Worm (Caenorhabditis elegans): ENCODE data around the gene C37C3.1.

The C37C3.1 gene

ce11 chrV:7857931-7858330, at the start of gene C37C3.1:
C37C3.1 (plus strand) TSS chrV:7857963.
- TF ChIP-seq lsy-12 (tag; optimal IDR thresholded peaks at IDR 0.05) (peak; percentile 29), unc-39 (tag; optimal IDR thresholded peaks at IDR 0.05) (no peak), nfya-1 (tag; optimal IDR thresholded peaks at IDR 0.05; ENCODE audit: insufficient read depth) (no peak), snpc-4 (tag; optimal IDR thresholded peaks at IDR 0.05) (no peak), ama-1 (optimal IDR thresholded peaks at IDR 0.05) (peak; percentile 74), aly-2 (tag; optimal IDR thresholded peaks at IDR 0.05) (peak; percentile 67), nhr-77 (tag; optimal IDR thresholded peaks at IDR 0.05) (peak; percentile 15), mdl-1 (tag; optimal IDR thresholded peaks at IDR 0.05) (no peak), tbx-2 (tag; optimal IDR thresholded peaks at IDR 0.05) (peak; percentile 13), lin-15B (tag; optimal IDR thresholded peaks at IDR 0.05) (no peak), nhr-67 (tag; optimal IDR thresholded peaks at IDR 0.05) (no peak), lin-39 (tag; optimal IDR thresholded peaks at IDR 0.05) (no peak), nhr-43 (tag; optimal IDR thresholded peaks at IDR 0.05; ENCODE audit: poor library complexity, severe bottlenecking) (peak; percentile 56), nhr-23 (tag; optimal IDR thresholded peaks at IDR 0.05) (peak; percentile 35), sea-2 (GFP tag; optimal IDR thresholded peaks at IDR 0.05) (no peak), fos-1 (tag; optimal IDR thresholded peaks at IDR 0.05) (no peak), unc-62 (GFP tag; optimal IDR thresholded peaks at IDR 0.05) (no peak), ceh-82 (tag; optimal IDR thresholded peaks at IDR 0.05) (no peak), ceh-28 (tag; optimal IDR thresholded peaks at IDR 0.05) (peak; percentile 48), ceh-9 (tag; optimal IDR thresholded peaks at IDR 0.05) (no peak), nhr-25 (tag; optimal IDR thresholded peaks at IDR 0.05) (peak; percentile 16), elt-2 (tag; optimal IDR thresholded peaks at IDR 0.05) (peak; percentile 33), nhr-237 (tag; optimal IDR thresholded peaks at IDR 0.05) (no peak)

- TF ChIP-seq R02D3.7 (tag; optimal IDR thresholded peaks at IDR 0.05) (no peak), ama-1 (optimal IDR thresholded peaks at IDR 0.05) (no peak), elt-3 (tag; optimal IDR thresholded peaks at IDR 0.05) (no peak), lin-39 (tag; optimal IDR thresholded peaks at IDR 0.05) (no peak), tbx-2 (tag; optimal IDR thresholded peaks at IDR 0.05) (no peak), elt-1 (tag; optimal IDR thresholded peaks at IDR 0.05) (no peak), unc-62 (GFP tag; optimal IDR thresholded peaks at IDR 0.05) (no peak), fkh-10 (GFP tag; optimal IDR thresholded peaks at IDR 0.05) (no peak), unc-39 (tag; optimal IDR thresholded peaks at IDR 0.05) (no peak), egl-27 (tag; optimal IDR thresholded peaks at IDR 0.05) (no peak), nhr-12 (tag; optimal IDR thresholded peaks at IDR 0.05) (no peak), ztf-11 (tag; optimal IDR thresholded peaks at IDR 0.05) (no peak), sea-2 (GFP tag; optimal IDR thresholded peaks at IDR 0.05) (no peak), skn-1 (tag; optimal IDR thresholded peaks at IDR 0.05) (no peak)
Observed at ce11 chrV:7808444-7808843, 49.3 kb upstream of the C37C3.1 start.

ce11 chrV:7809320-7810256, 48.2 kb upstream of the C37C3.1 start, which contains the start of gene ZK742.3:
ZK742.3 (minus strand) TSS chrV:7809912.
- peak; percentile 59 for TF ChIP-seq elt-2 (tag; optimal IDR thresholded peaks at IDR 0.05)
- peak; percentile 57 for TF ChIP-seq pqm-1 (tag; optimal IDR thresholded peaks at IDR 0.05)
- no peak for TF ChIP-seq sea-2 (GFP tag; optimal IDR thresholded peaks at IDR 0.05)
- TF ChIP-seq egl-5 (tag; optimal IDR thresholded peaks at IDR 0.05): no peak
- peak; percentile 31 for TF ChIP-seq pha-4 (tag; optimal IDR thresholded peaks at IDR 0.05)

ce11 chrV:7810591-7810990, 47.2 kb upstream of the C37C3.1 start:
- no peak for TF ChIP-seq fkh-2 (tag; optimal IDR thresholded peaks at IDR 0.05)
- no peak for TF ChIP-seq jun-1 (tag; optimal IDR thresholded peaks at IDR 0.05)
- TF ChIP-seq sea-2 (GFP tag; optimal IDR thresholded peaks at IDR 0.05): no peak
- no peak for TF ChIP-seq ceh-28 (tag; optimal IDR thresholded peaks at IDR 0.05)
- no peak for TF ChIP-seq nhr-25 (tag; optimal IDR thresholded peaks at IDR 0.05)
- TF ChIP-seq fkh-10 (GFP tag; optimal IDR thresholded peaks at IDR 0.05): no peak
- TF ChIP-seq ceh-82 (tag; optimal IDR thresholded peaks at IDR 0.05): no peak
- no peak for TF ChIP-seq unc-39 (tag; optimal IDR thresholded peaks at IDR 0.05)
- TF ChIP-seq eor-1 (tag; optimal IDR thresholded peaks at IDR 0.05): no peak
- TF ChIP-seq skn-1 (tag; optimal IDR thresholded peaks at IDR 0.05): no peak
